Fruit fly (Drosophila melanogaster): ENCODE data around the gene Gale.

DNA sequence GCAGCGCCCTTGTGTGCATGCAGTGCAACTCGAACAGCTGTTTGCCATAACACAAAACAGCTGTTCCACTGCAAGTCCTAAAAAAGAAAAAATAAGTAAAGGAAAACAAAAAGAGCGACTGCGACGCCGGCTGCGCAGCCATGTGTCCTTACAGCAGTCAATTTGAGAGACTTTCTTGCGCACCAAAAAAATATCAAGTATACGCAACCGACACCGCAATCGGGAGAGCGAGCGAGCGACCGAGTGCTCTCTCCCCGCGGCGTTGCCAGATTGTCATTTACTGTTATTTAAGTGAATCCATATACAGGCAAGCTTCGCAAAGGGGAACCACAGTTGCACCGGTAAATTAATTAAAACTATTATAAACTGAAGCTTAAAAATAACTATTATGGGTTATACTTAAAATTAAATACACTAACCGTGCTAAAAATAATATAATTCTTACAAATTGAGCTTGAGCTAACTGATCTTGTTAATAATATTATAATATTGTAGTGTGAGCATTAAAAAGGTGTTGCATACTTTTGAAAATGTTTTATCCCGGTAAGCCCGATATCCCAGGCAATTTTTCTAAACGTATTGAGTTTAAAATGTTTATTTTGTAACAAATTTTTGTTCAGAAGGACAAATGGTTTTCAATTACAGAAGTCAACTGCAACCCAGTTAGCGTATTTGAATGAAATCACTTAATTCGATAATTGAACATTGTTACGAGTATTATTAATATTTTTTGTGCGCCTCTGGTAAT is 18.3 kb upstream of the Gale start:
- TF ChIP-seq psq (optimal IDR thresholded peaks at IDR 0.05): no peak
- TF ChIP-seq insv (optimal IDR thresholded peaks at IDR 0.05): no peak
- no peak for TF ChIP-seq Sin3A (optimal IDR thresholded peaks at IDR 0.05)
- TF ChIP-seq h (optimal IDR thresholded peaks at IDR 0.05): no peak
- no peak for TF ChIP-seq ttk (optimal IDR thresholded peaks at IDR 0.05)
- no peak for TF ChIP-seq Myc (optimal IDR thresholded peaks at IDR 0.05)

Data from Kc167 (cell line).